Worm (Caenorhabditis elegans) whole organism, young adult: ENCODE results near the gene srg-11.

Experiments
- F57C9.4 ChIP-seq: sonication (generic microtip); optimal IDR thresholded peaks from 2 replicates; lab custom pipeline; 2017; ENCODE audit warnings: mild to moderate bottlenecking, missing genetic modification characterization, missing compliant biosample characterization
- Y53G8AR.9 ChIP-seq: fragments of 200-800 bp; sonication (Bioruptor generic); conservative IDR thresholded peaks from 2 replicates; pipeline ENCODE4 v1.3.6; 2022; ENCODE audit warnings: missing genetic modification reagents, missing genetic modification characterization, missing compliant biosample characterization
- Y67H2A.10 ChIP-seq: fragments of 200-800 bp; sonication (Bioruptor generic); conservative IDR thresholded peaks from 2 replicates; pipeline ENCODE4 v1.3.6; 2022; ENCODE audit warnings: missing genetic modification reagents, missing genetic modification characterization, missing compliant biosample characterization
- Y79H2A.3 ChIP-seq: fragments of 200-800 bp; sonication (Bioruptor generic); conservative IDR thresholded peaks from 2 replicates; pipeline ENCODE4 v1.3.6; 2022; ENCODE audit warnings: missing genetic modification reagents, missing genetic modification characterization, missing compliant biosample characterization
- ZK185.1 ChIP-seq: sonication (generic microtip); optimal IDR thresholded peaks from 2 replicates; lab custom pipeline; 2016; ENCODE audit warnings: mild to moderate bottlenecking, missing genetic modification characterization, missing compliant biosample characterization; ENCODE audit not compliant: poor library complexity, severe bottlenecking
- ama-1 ChIP-seq, 3 experiments: fragments of 150-350 bp in 1 of 3; sonication (generic microtip) in 2 of 3; optimal IDR thresholded peaks; 2 replicates each; lab custom pipeline; 2014 to 2018; ENCODE audit warnings: missing biosample characterization in 2 of 3, missing genetic modification characterization in 2 of 3, missing genetic modification reagents in 2 of 3
- aptf-3 ChIP-seq: fragments of 200-800 bp; sonication (Bioruptor generic); IDR thresholded peaks from 2 replicates; pipeline ENCODE4 v1.3.6; 2022; ENCODE audit warnings: missing genetic modification characterization, missing compliant biosample characterization
- atf-7 ChIP-seq: sonication (generic microtip); optimal IDR thresholded peaks from 2 replicates; lab custom pipeline; 2017; ENCODE audit warnings: mild to moderate bottlenecking, missing genetic modification characterization, missing compliant biosample characterization
- athp-1 ChIP-seq: sonication (generic microtip); optimal IDR thresholded peaks from 2 replicates; lab custom pipeline; 2017; ENCODE audit warnings: mild to moderate bottlenecking, missing genetic modification characterization, missing compliant biosample characterization
- bed-1 ChIP-seq: fragments of 200-800 bp; sonication (Bioruptor generic); IDR thresholded peaks from 2 replicates; pipeline ENCODE4 v1.3.6; 2022; ENCODE audit warnings: missing genetic modification reagents, missing genetic modification characterization, missing compliant biosample characterization
- cebp-1 ChIP-seq, 2 experiments: fragments of 200-800 bp in 1 of 2; sonication (Bioruptor generic) in 1 of 2; sonication (generic microtip) in 1 of 2; IDR thresholded peaks in 1 of 2; optimal IDR thresholded peaks in 1 of 2; 2 replicates each; pipeline versions ENCODE4 v1.3.6 to Lab custom; 2017 to 2022; ENCODE audit warnings: missing compliant biosample characterization in 2 of 2, missing genetic modification characterization in 2 of 2, mild to moderate bottlenecking in 1 of 2, missing genetic modification reagents in 1 of 2, moderate library complexity in 1 of 2
- cebp-2 ChIP-seq: fragments of 200-800 bp; sonication (Bioruptor generic); IDR thresholded peaks from 2 replicates; pipeline ENCODE4 v1.3.6; 2022; ENCODE audit warnings: missing genetic modification characterization, missing compliant biosample characterization
- ceh-79 ChIP-seq: sonication (generic microtip); optimal IDR thresholded peaks from 2 replicates; lab custom pipeline; 2017; ENCODE audit warnings: mild to moderate bottlenecking, missing genetic modification characterization, missing compliant biosample characterization
- ceh-91 ChIP-seq: fragments of 200-800 bp; sonication (Bioruptor generic); IDR thresholded peaks from 2 replicates; pipeline ENCODE4 v1.3.6; 2022; ENCODE audit warnings: missing genetic modification reagents, missing genetic modification characterization, missing compliant biosample characterization
- chd-7 ChIP-seq: sonication (generic microtip); optimal IDR thresholded peaks from 2 replicates; lab custom pipeline; 2016; ENCODE audit warnings: mild to moderate bottlenecking, missing genetic modification characterization, moderate library complexity, missing compliant biosample characterization
- egl-44 ChIP-seq: fragments of 200-800 bp; sonication (Bioruptor generic); IDR thresholded peaks from 2 replicates; pipeline ENCODE4 v1.3.6; 2022; ENCODE audit warnings: missing genetic modification reagents, missing genetic modification characterization, missing compliant biosample characterization
- ekl-4 ChIP-seq: fragments of 200-800 bp; sonication (Bioruptor generic); IDR thresholded peaks from 2 replicates; pipeline ENCODE4 v1.3.6; 2022; ENCODE audit warnings: missing genetic modification reagents, missing genetic modification characterization, missing compliant biosample characterization
- hmg-1.2 ChIP-seq: fragments of 200-800 bp; sonication (Bioruptor generic); IDR thresholded peaks from 2 replicates; pipeline ENCODE4 v1.3.6; 2022; ENCODE audit warnings: missing genetic modification reagents, missing genetic modification characterization, missing compliant biosample characterization
- hsf-1 ChIP-seq: fragments of 200-800 bp; sonication (Bioruptor generic); IDR thresholded peaks from 2 replicates; pipeline ENCODE4 v1.3.6; 2022; ENCODE audit warnings: missing genetic modification reagents, missing genetic modification characterization, missing compliant biosample characterization
- let-526 ChIP-seq: fragments of 200-800 bp; sonication (Bioruptor generic); IDR thresholded peaks from 2 replicates; pipeline ENCODE4 v1.3.6; 2022; ENCODE audit warnings: missing genetic modification reagents, missing genetic modification characterization, missing compliant biosample characterization
- let-607 ChIP-seq, 2 experiments: fragments of 200-800 bp in 1 of 2; sonication (Bioruptor generic) in 1 of 2; sonication (generic microtip) in 1 of 2; optimal IDR thresholded peaks; 2 replicates each; lab custom pipeline; 2016 to 2018; ENCODE audit warnings: mild to moderate bottlenecking in 2 of 2, missing compliant biosample characterization in 2 of 2, missing genetic modification characterization in 2 of 2, moderate library complexity in 2 of 2, missing genotype in 1 of 2
- lin-35 ChIP-seq, 3 experiments: fragments of 150-350 bp in 2 of 3; sonication (generic microtip) in 1 of 3; optimal IDR thresholded peaks; 2 replicates each; lab custom pipeline; 2014 to 2018; ENCODE audit warnings: missing biosample characterization in 3 of 3, missing genetic modification characterization in 3 of 3, missing genetic modification reagents in 3 of 3
- lin-40 ChIP-seq: sonication (generic microtip); optimal IDR thresholded peaks from 2 replicates; lab custom pipeline; 2016; ENCODE audit warnings: missing genetic modification characterization, mild to moderate bottlenecking, missing compliant biosample characterization, missing genotype, missing genetic modification reagents
- lsy-27 ChIP-seq: sonication (generic microtip); optimal IDR thresholded peaks from 2 replicates; lab custom pipeline; 2017; ENCODE audit warnings: missing genetic modification characterization, mild to moderate bottlenecking, missing compliant biosample characterization, antibody characterized with exemption, missing genotype, borderline replicate concordance; ENCODE audit not compliant: insufficient read depth
- madf-10 ChIP-seq: sonication (generic microtip); optimal IDR thresholded peaks from 2 replicates; lab custom pipeline; 2016; ENCODE audit warnings: mild to moderate bottlenecking, missing genetic modification characterization, missing compliant biosample characterization
- madf-3 ChIP-seq: fragments of 200-800 bp; sonication (Bioruptor generic); IDR thresholded peaks from 2 replicates; pipeline ENCODE4 v1.3.6; 2022; ENCODE audit warnings: missing genetic modification reagents, missing genetic modification characterization, missing compliant biosample characterization
- nfya-2 ChIP-seq: fragments of 200-800 bp; sonication (Bioruptor generic); IDR thresholded peaks from 2 replicates; pipeline ENCODE4 v1.3.6; 2022; ENCODE audit warnings: missing genetic modification reagents, missing genetic modification characterization, missing compliant biosample characterization
- nfyb-1 ChIP-seq: fragments of 200-800 bp; sonication (Bioruptor generic); IDR thresholded peaks from 2 replicates; pipeline ENCODE4 v1.3.6; 2022; ENCODE audit warnings: missing genetic modification reagents, missing genetic modification characterization, missing compliant biosample characterization
- nhr-80 ChIP-seq: sonication (generic microtip); optimal IDR thresholded peaks from 2 replicates; lab custom pipeline; 2016; ENCODE audit warnings: missing genetic modification characterization, missing compliant biosample characterization
- pha-4 ChIP-seq: fragments of 150-350 bp; sonication (generic microtip); optimal IDR thresholded peaks from 2 replicates; lab custom pipeline; 2014; ENCODE audit warnings: missing biosample characterization, missing genetic modification reagents, missing genetic modification characterization
- rec-8 ChIP-seq, 2 experiments: sonication (generic microtip); optimal IDR thresholded peaks; 2 replicates each; lab custom pipeline; 2016; ENCODE audit warnings: mild to moderate bottlenecking in 2 of 2, missing genetic modification characterization in 2 of 2, missing genetic modification reagents in 2 of 2, missing genotype in 2 of 2, missing biosample characterization in 1 of 2, missing compliant biosample characterization in 1 of 2, moderate library complexity in 1 of 2
- repo-1 ChIP-seq: sonication (generic microtip); optimal IDR thresholded peaks from 2 replicates; lab custom pipeline; 2017; ENCODE audit warnings: mild to moderate bottlenecking, missing genetic modification characterization, missing compliant biosample characterization
- rpc-1 ChIP-seq, 2 experiments: fragments of 150-350 bp in 1 of 2; sonication (generic microtip) in 1 of 2; optimal IDR thresholded peaks; 2 replicates each; lab custom pipeline; 2014 to 2018; ENCODE audit warnings: missing biosample characterization in 1 of 2, missing genetic modification characterization in 1 of 2, missing genetic modification reagents in 1 of 2, missing genotype in 1 of 2
- snpc-1.1 ChIP-seq: sonication (generic microtip); optimal IDR thresholded peaks from 2 replicates; lab custom pipeline; 2017; ENCODE audit warnings: missing genetic modification characterization, mild to moderate bottlenecking, missing compliant biosample characterization, antibody characterized with exemption, moderate library complexity, missing genotype, missing genetic modification reagents; ENCODE audit not compliant: insufficient read depth
- snpc-1.3 ChIP-seq: sonication (generic microtip); optimal IDR thresholded peaks from 2 replicates; lab custom pipeline; 2017; ENCODE audit warnings: missing genetic modification characterization, mild to moderate bottlenecking, missing compliant biosample characterization, antibody characterized with exemption, moderate library complexity, missing genotype, missing genetic modification reagents; ENCODE audit not compliant: insufficient read depth
- snpc-4 ChIP-seq, 5 experiments: fragments of 150-350 bp in 1 of 5; sonication (generic microtip) in 4 of 5; optimal IDR thresholded peaks; 2 replicates each; lab custom pipeline; 2014 to 2018; ENCODE audit warnings: missing genetic modification characterization in 5 of 5, missing biosample characterization in 3 of 5, antibody characterized with exemption in 2 of 5, mild to moderate bottlenecking in 2 of 5, missing compliant biosample characterization in 2 of 5, missing genotype in 2 of 5, moderate library complexity in 2 of 5, missing genetic modification reagents in 1 of 5
- tbx-9 ChIP-seq: sonication (generic microtip); optimal IDR thresholded peaks from 2 replicates; lab custom pipeline; 2016; ENCODE audit warnings: borderline replicate concordance, missing genetic modification characterization, inconsistent platforms, missing compliant biosample characterization
- unc-62 ChIP-seq: fragments of 150-350 bp; optimal IDR thresholded peaks from 2 replicates; lab custom pipeline; 2014; ENCODE audit warnings: missing biosample characterization, missing genetic modification reagents, missing genetic modification characterization
- ztf-18 ChIP-seq: sonication (generic microtip); optimal IDR thresholded peaks from 2 replicates; lab custom pipeline; 2016; ENCODE audit warnings: missing genotype, mild to moderate bottlenecking, missing genetic modification characterization, missing compliant biosample characterization
- ztf-3 ChIP-seq: fragments of 200-800 bp; sonication (Bioruptor generic); optimal IDR thresholded peaks from 2 replicates; lab custom pipeline; 2018; ENCODE audit warnings: mild to moderate bottlenecking, missing genetic modification characterization, missing compliant biosample characterization
- ztf-6 ChIP-seq: fragments of 200-800 bp; sonication (Bioruptor generic); IDR thresholded peaks from 2 replicates; pipeline ENCODE4 v1.3.6; 2022; ENCODE audit warnings: missing genetic modification reagents, missing genetic modification characterization, missing compliant biosample characterization

The srg-11 gene

DNA sequence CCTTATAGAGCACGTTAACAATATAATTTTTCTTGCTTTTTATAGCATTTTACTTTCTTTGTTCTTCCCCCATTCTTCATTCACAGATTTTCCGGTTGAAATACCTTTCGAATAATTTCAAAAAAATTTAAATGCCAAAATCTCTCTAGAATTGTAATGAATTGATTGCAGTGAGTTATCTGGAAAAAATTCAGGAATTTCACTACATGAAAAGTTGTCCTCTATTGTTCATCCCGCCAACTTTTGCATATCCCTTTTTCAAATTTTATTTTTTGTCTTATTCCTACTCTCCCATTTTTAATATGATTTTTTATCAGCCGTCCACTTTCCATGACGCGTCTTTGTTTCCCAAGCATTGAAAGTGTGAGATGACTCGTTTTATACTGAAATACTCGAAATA lies 26.4 kb upstream of the srg-11 start:
- peak; percentile 73; the same call in 1 of the 2 replicates for TF ChIP-seq Y53G8AR.9 (GFP tag; lab: Robert Waterston, UW)
- 0 out of 2 replicates have a peak, but pooled peaks have one; percentile 16 for TF ChIP-seq cebp-1 (GFP tag; IDR thresholded peaks at IDR 0.05; lab: Robert Waterston, UW)
- TF ChIP-seq cebp-1 (tag; optimal IDR thresholded peaks at IDR 0.05; lab: Kevin White, UChicago): peak; percentile 39
- TF ChIP-seq madf-3 (GFP tag; lab: Robert Waterston, UW): 0 out of 2 replicates have a peak, but pooled peaks have one; percentile 65
- TF ChIP-seq bed-1: 0 out of 2 replicates have a peak, but pooled peaks have one; percentile 4
- TF ChIP-seq Y79H2A.3 (GFP tag; lab: Robert Waterston, UW): 0 out of 2 replicates have a peak, but pooled peaks have one; percentile 34
- peak; percentile 17 for TF ChIP-seq athp-1 (tag; lab: Kevin White, UChicago)
- TF ChIP-seq snpc-4 (GFP tag; optimal IDR thresholded peaks at IDR 0.05; lab: Kevin White, UChicago): no peak
- no peak for TF ChIP-seq snpc-4 (tag; optimal IDR thresholded peaks at IDR 0.05; lab: Kevin White, UChicago)
- TF ChIP-seq ztf-3 (GFP tag; lab: Kevin White, UChicago): no peak

DNA sequence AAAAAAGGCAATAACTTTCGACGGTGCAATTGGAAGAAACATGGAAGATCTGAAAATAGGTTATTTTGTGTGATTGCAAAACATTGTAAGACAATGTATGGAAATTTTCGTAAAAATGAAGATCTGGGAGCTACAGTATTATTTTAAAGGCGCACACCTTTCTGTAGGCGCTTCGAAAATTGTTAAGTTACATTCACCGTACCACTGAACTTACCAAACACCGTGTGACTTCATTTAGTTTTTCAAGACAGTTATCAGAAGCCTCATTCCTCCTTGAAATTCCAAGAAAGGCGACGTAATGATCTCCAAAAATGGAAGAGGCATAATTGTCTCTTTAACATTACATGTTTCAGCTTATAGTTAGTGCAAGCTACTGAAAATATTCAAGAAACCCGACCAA lies 25.9 kb upstream of the srg-11 start:
- no peak for TF ChIP-seq hsf-1 (GFP tag; lab: Robert Waterston, UW)
- no peak for TF ChIP-seq ceh-91 (GFP tag; lab: Robert Waterston, UW)
- TF ChIP-seq hmg-1.2: 0 out of 2 replicates have a peak, but pooled peaks have one; percentile 9
- no peak for TF ChIP-seq pha-4 (tag; lab: Kevin White, UChicago)
- 0 out of 2 replicates have a peak, but pooled peaks have one; percentile 18 for TF ChIP-seq egl-44 (GFP tag; lab: Robert Waterston, UW)
- no peak for TF ChIP-seq madf-10 (tag; lab: Kevin White, UChicago)
- TF ChIP-seq lin-35 (GFP tag; optimal IDR thresholded peaks at IDR 0.05; lab: Kevin White, UChicago): peak in 1 of 3 experiments; percentile 69
- no peak for TF ChIP-seq cebp-2 (GFP tag; lab: Robert Waterston, UW)
- no peak for TF ChIP-seq nhr-80
- TF ChIP-seq Y53G8AR.9 (GFP tag; lab: Robert Waterston, UW): 0 out of 2 replicates have a peak, but pooled peaks have one; percentile 61
- no peak for TF ChIP-seq ceh-79
- no peak for TF ChIP-seq chd-7 (tag; lab: Kevin White, UChicago)
- 0 out of 2 replicates have a peak, but pooled peaks have one; percentile 50 for TF ChIP-seq aptf-3 (GFP tag; lab: Robert Waterston, UW)
- no peak for TF ChIP-seq ztf-3 (GFP tag; lab: Kevin White, UChicago)
- no peak for TF ChIP-seq ZK185.1
- TF ChIP-seq ekl-4 (GFP tag; lab: Robert Waterston, UW): peak; percentile 61; the same call in 1 of the 2 replicates
- TF ChIP-seq unc-62 (GFP tag; lab: Kevin White, UChicago): no peak
- no peak for TF ChIP-seq lsy-27
- TF ChIP-seq let-526 (GFP tag; lab: Robert Waterston, UW): no peak
- peak; percentile 57 for TF ChIP-seq repo-1 (tag; lab: Kevin White, UChicago)
- no peak for TF ChIP-seq rpc-1 (optimal IDR thresholded peaks at IDR 0.05; lab: Kevin White, UChicago)
- no peak for TF ChIP-seq rpc-1 (tag; optimal IDR thresholded peaks at IDR 0.05; lab: Kevin White, UChicago)
- no peak for TF ChIP-seq cebp-1 (GFP tag; IDR thresholded peaks at IDR 0.05; lab: Robert Waterston, UW)
- peak; percentile 48 for TF ChIP-seq cebp-1 (tag; optimal IDR thresholded peaks at IDR 0.05; lab: Kevin White, UChicago)
- no peak for TF ChIP-seq ztf-18 (tag; lab: Kevin White, UChicago)
- no peak for TF ChIP-seq snpc-1.1 (tag; lab: Kevin White, UChicago)
- no peak for TF ChIP-seq ama-1 (optimal IDR thresholded peaks at IDR 0.05; lab: Kevin White, UChicago)
- no peak for TF ChIP-seq ama-1 (GFP tag; optimal IDR thresholded peaks at IDR 0.05; lab: Kevin White, UChicago)
- no peak for TF ChIP-seq snpc-1.3 (tag; lab: Kevin White, UChicago)
- peak; percentile 13 for TF ChIP-seq athp-1 (tag; lab: Kevin White, UChicago)
- peak in 1 of 2 experiments; percentile 34 for TF ChIP-seq let-607 (tag; optimal IDR thresholded peaks at IDR 0.05; lab: Kevin White, UChicago)
- no peak for TF ChIP-seq tbx-9 (tag; lab: Kevin White, UChicago)
- TF ChIP-seq nfya-2 (GFP tag; lab: Robert Waterston, UW): peak; percentile 17; the same call in 1 of the 2 replicates
- no peak for TF ChIP-seq rec-8 (tag; optimal IDR thresholded peaks at IDR 0.05; lab: Kevin White, UChicago)
- TF ChIP-seq Y67H2A.10 (GFP tag; lab: Robert Waterston, UW): no peak
- peak; percentile 55; the same call in 1 of the 2 replicates for TF ChIP-seq ztf-6 (GFP tag; lab: Robert Waterston, UW)
- peak; percentile 6 for TF ChIP-seq lin-40
- TF ChIP-seq F57C9.4 (tag; lab: Kevin White, UChicago): no peak
- peak; percentile 75 for TF ChIP-seq nfyb-1 (GFP tag; lab: Robert Waterston, UW)
- TF ChIP-seq atf-7 (tag; lab: Kevin White, UChicago): no peak
